Worm (Caenorhabditis elegans): ENCODE results near the gene Y82E9BL.3.

DNA sequence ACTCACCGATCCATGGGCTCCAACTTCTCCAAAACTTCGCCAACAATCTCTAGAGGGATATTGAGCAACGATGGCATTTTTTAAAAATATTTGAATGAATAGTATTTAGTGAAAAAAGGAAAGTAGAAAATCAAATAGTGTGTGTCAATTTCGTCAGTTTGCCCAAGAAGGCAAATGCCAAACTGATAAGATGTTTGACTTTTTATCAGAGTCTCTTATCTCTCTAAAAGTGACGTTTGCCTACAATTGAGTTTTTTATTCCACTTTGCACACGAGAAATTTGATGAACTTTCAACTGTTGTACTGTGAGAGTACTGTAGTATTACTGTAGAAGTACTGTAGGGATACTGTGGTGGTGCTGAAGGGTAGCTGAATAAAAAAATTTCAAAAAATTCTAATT is 27.1 kb downstream of the Y82E9BL.3 start:
- TF ChIP-seq lin-11 (tag; optimal IDR thresholded peaks at IDR 0.05) (no peak), zag-1 (tag; optimal IDR thresholded peaks at IDR 0.05) (no peak), F13H6.1 (tag; optimal IDR thresholded peaks at IDR 0.05) (no peak), nhr-12 (tag; optimal IDR thresholded peaks at IDR 0.05) (no peak), snpc-4 (tag; optimal IDR thresholded peaks at IDR 0.05) (no peak), ztf-11 (tag; optimal IDR thresholded peaks at IDR 0.05) (no peak), unc-39 (tag; optimal IDR thresholded peaks at IDR 0.05) (no peak), elt-3 (tag; optimal IDR thresholded peaks at IDR 0.05) (no peak)

Measured in whole organism, L2 larva.